Worm (Caenorhabditis elegans) whole organism, L2 larva: ENCODE results near the gene srg-48.

Experiments used
- mab-5 ChIP-seq: fragments of 150-350 bp; optimal IDR thresholded peaks from 2 replicates; lab custom pipeline; 2014; ENCODE audit warnings: missing biosample characterization, missing genetic modification characterization
- nhr-11 ChIP-seq: fragments of 150-350 bp; optimal IDR thresholded peaks from 2 replicates; lab custom pipeline; 2014; ENCODE audit warnings: missing biosample characterization, missing genetic modification characterization
- nhr-12 ChIP-seq: fragments of 150-350 bp; optimal IDR thresholded peaks from 2 replicates; lab custom pipeline; 2014; ENCODE audit warnings: missing biosample characterization, missing genetic modification characterization
- unc-55 ChIP-seq: fragments of 150-350 bp; sonication (generic microtip); optimal IDR thresholded peaks from 3 replicates; lab custom pipeline; 2014; ENCODE audit warnings: missing biosample characterization, missing genetic modification reagents, missing genetic modification characterization
- zag-1 ChIP-seq: fragments of 150-350 bp; optimal IDR thresholded peaks from 2 replicates; lab custom pipeline; 2014; ENCODE audit warnings: missing biosample characterization, missing genetic modification characterization
- ztf-1 ChIP-seq: fragments of 200-800 bp; sonication (Bioruptor generic); conservative IDR thresholded peaks from 2 replicates; pipeline ENCODE4 v1.3.6; 2022; ENCODE audit warnings: missing genetic modification characterization, missing compliant biosample characterization

DNA sequence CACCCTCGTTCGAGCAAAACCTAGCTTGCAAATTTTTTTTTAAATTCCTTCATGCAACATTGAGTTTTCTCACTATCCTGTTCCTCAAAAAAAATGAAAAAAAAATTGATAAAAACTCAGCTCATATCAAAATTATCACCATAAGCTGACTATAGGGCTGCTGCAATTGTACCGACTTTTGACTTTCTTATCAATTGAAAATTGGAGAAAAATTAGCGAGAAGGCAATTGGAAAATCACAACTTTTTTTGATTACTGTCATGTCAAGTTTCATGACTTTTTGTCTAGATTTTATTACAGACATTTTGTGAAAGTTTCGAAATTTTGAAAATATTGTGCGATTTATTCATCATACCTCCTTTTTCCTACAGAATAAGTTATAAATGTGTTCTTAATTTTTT is 46.4 kb upstream of the srg-48 start:
- TF ChIP-seq nhr-12 (tag; lab: Kevin White, UChicago) (no peak), zag-1 (tag; lab: Kevin White, UChicago) (no peak), mab-5 (no peak), ztf-1 (GFP tag; lab: Robert Waterston, UW) (no peak), nhr-11 (tag; lab: Kevin White, UChicago) (no peak), unc-55 (GFP tag; lab: Kevin White, UChicago) (no peak)
